Worm (Caenorhabditis elegans) whole organism, L3 larva: ENCODE measurements around the gene C46E10.3.

Experiments
- R02D3.7 ChIP-seq: fragments of 150-350 bp; optimal IDR thresholded peaks from 2 replicates; lab custom pipeline; 2014; ENCODE audit warnings: missing biosample characterization, missing genetic modification characterization
- lin-39 ChIP-seq: fragments of 150-350 bp; optimal IDR thresholded peaks from 2 replicates; lab custom pipeline; 2018; ENCODE audit warnings: missing biosample characterization, missing genetic modification reagents, missing genetic modification characterization
- mml-1 ChIP-seq: fragments of 150-350 bp; sonication (generic microtip); optimal IDR thresholded peaks from 3 replicates; lab custom pipeline; 2014; ENCODE audit warnings: missing biosample characterization, missing genetic modification characterization
- skn-1 ChIP-seq: fragments of 150-350 bp; optimal IDR thresholded peaks from 2 replicates; lab custom pipeline; 2014; ENCODE audit warnings: missing biosample characterization, missing genetic modification characterization

DNA sequence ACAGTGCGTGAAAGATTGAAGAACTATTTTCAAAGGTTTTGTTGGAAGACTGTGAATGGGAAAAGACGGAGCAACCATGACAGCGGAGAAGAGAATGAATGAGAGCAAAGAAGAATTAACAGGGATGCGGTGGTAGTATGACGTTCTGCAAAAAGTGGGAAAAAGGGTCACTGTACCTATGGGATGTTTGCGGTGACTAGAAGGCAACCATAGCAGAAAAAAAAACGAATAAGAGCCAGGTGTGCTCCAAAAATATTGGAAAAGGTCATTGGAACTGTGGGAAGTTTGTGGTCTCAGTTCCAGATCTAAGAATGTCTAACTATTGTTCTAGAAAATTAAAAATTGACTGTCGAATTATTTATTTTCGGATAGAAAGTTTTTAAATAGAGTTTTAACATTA, 27.6 kb downstream of the C46E10.3 start, which contains the start of gene fbxb-90:
- TF ChIP-seq mml-1 (tag; lab: Kevin White, UChicago) = no peak
- no peak for TF ChIP-seq lin-39 (tag; lab: Kevin White, UChicago)
- no peak for TF ChIP-seq R02D3.7 (tag; lab: Kevin White, UChicago)
- no peak for TF ChIP-seq skn-1 (tag; lab: Kevin White, UChicago)
